Worm (Caenorhabditis elegans) whole organism, L3 larva: Measurements from ENCODE around the gene sqt-1.

Experiments
- R02D3.7 ChIP-seq: fragments of 150-350 bp; optimal IDR thresholded peaks from 2 replicates; lab custom pipeline; 2014; ENCODE audit warnings: missing biosample characterization, missing genetic modification characterization
- aly-2 ChIP-seq: fragments of 150-350 bp; optimal IDR thresholded peaks from 2 replicates; lab custom pipeline; 2014; ENCODE audit warnings: missing biosample characterization, missing genetic modification characterization
- ama-1 ChIP-seq: fragments of 150-350 bp; optimal IDR thresholded peaks from 2 replicates; lab custom pipeline; 2018
- ceh-16 ChIP-seq: sonication (generic microtip); optimal IDR thresholded peaks from 2 replicates; lab custom pipeline; 2017; ENCODE audit warnings: missing biosample characterization, missing genetic modification characterization
- egl-27 ChIP-seq: sonication (generic microtip); optimal IDR thresholded peaks from 4 replicates; lab custom pipeline; 2017; ENCODE audit warnings: missing biosample characterization, missing genetic modification reagents, missing genetic modification characterization
- elt-1 ChIP-seq: fragments of 150-350 bp; optimal IDR thresholded peaks from 2 replicates; lab custom pipeline; 2014; ENCODE audit warnings: missing biosample characterization, missing genetic modification characterization
- elt-2 ChIP-seq: sonication (generic microtip); optimal IDR thresholded peaks from 2 replicates; lab custom pipeline; 2016; ENCODE audit warnings: missing genetic modification reagents, mild to moderate bottlenecking, missing genetic modification characterization, missing compliant biosample characterization
- elt-3 ChIP-seq, 3 experiments: fragments of 150-350 bp in 1 of 3; sonication (generic microtip) in 2 of 3; optimal IDR thresholded peaks; 2 replicates in 2 of 3; 4 replicates in 1 of 3; lab custom pipeline; 2014 to 2017; ENCODE audit warnings: missing biosample characterization in 3 of 3, missing genetic modification characterization in 3 of 3
- eor-1 ChIP-seq, 2 experiments: fragments of 150-350 bp; optimal IDR thresholded peaks; 2 replicates each; lab custom pipeline; 2014 to 2018; ENCODE audit warnings: missing biosample characterization in 2 of 2, missing genetic modification characterization in 2 of 2
- fkh-10 ChIP-seq: sonication (generic microtip); optimal IDR thresholded peaks from 2 replicates; lab custom pipeline; 2017; ENCODE audit warnings: missing biosample characterization, missing genetic modification reagents, missing genetic modification characterization
- hmg-11 ChIP-seq: sonication (generic microtip); optimal IDR thresholded peaks from 2 replicates; lab custom pipeline; 2016; ENCODE audit warnings: missing genetic modification characterization, missing compliant biosample characterization
- jun-1 ChIP-seq: fragments of 150-350 bp; optimal IDR thresholded peaks from 2 replicates; lab custom pipeline; 2014; ENCODE audit warnings: missing biosample characterization, missing genetic modification reagents, missing genetic modification characterization
- lin-15B ChIP-seq: fragments of 150-350 bp; optimal IDR thresholded peaks from 2 replicates; lab custom pipeline; 2014; ENCODE audit warnings: missing biosample characterization, missing genetic modification characterization
- lin-39 ChIP-seq: fragments of 150-350 bp; optimal IDR thresholded peaks from 2 replicates; lab custom pipeline; 2018; ENCODE audit warnings: missing biosample characterization, missing genetic modification reagents, missing genetic modification characterization
- lsy-12 ChIP-seq: sonication (generic microtip); optimal IDR thresholded peaks from 2 replicates; lab custom pipeline; 2016; ENCODE audit warnings: mild to moderate bottlenecking, missing genetic modification characterization, missing compliant biosample characterization
- mdl-1 ChIP-seq: fragments of 150-350 bp; optimal IDR thresholded peaks from 2 replicates; lab custom pipeline; 2014; ENCODE audit warnings: missing biosample characterization, missing genetic modification characterization
- mml-1 ChIP-seq: fragments of 150-350 bp; sonication (generic microtip); optimal IDR thresholded peaks from 3 replicates; lab custom pipeline; 2014; ENCODE audit warnings: missing biosample characterization, missing genetic modification characterization
- nfya-1 ChIP-seq: sonication (generic microtip); optimal IDR thresholded peaks from 2 replicates; lab custom pipeline; 2017; ENCODE audit warnings: missing genetic modification characterization, mild to moderate bottlenecking, missing compliant biosample characterization, antibody characterized with exemption, moderate library complexity; ENCODE audit not compliant: insufficient read depth
- nhr-12 ChIP-seq: fragments of 150-350 bp; optimal IDR thresholded peaks from 2 replicates; lab custom pipeline; 2014; ENCODE audit warnings: missing biosample characterization, missing genetic modification characterization
- nhr-23 ChIP-seq: fragments of 150-350 bp; optimal IDR thresholded peaks from 2 replicates; lab custom pipeline; 2014; ENCODE audit warnings: missing biosample characterization, missing genetic modification reagents, missing genetic modification characterization
- nhr-25 ChIP-seq: sonication (generic microtip); optimal IDR thresholded peaks from 2 replicates; lab custom pipeline; 2017; ENCODE audit warnings: missing biosample characterization, missing genetic modification characterization
- nhr-28 ChIP-seq: fragments of 150-350 bp; optimal IDR thresholded peaks from 2 replicates; lab custom pipeline; 2014; ENCODE audit warnings: missing biosample characterization, missing genetic modification characterization
- nhr-43 ChIP-seq: sonication (generic microtip); optimal IDR thresholded peaks from 2 replicates; lab custom pipeline; 2016; ENCODE audit warnings: mild to moderate bottlenecking, missing genetic modification characterization, missing compliant biosample characterization; ENCODE audit not compliant: poor library complexity, severe bottlenecking
- nhr-67 ChIP-seq: fragments of 150-350 bp; optimal IDR thresholded peaks from 2 replicates; lab custom pipeline; 2014; ENCODE audit warnings: missing biosample characterization, missing genetic modification characterization
- nhr-76 ChIP-seq: fragments of 150-350 bp; sonication (generic microtip); optimal IDR thresholded peaks from 5 replicates; lab custom pipeline; 2014; ENCODE audit warnings: missing biosample characterization, missing genetic modification characterization
- pha-4 ChIP-seq: fragments of 150-350 bp; optimal IDR thresholded peaks from 2 replicates; lab custom pipeline; 2014; ENCODE audit warnings: missing biosample characterization, missing genetic modification reagents, missing genetic modification characterization
- pqm-1 ChIP-seq: fragments of 150-350 bp; optimal IDR thresholded peaks from 2 replicates; lab custom pipeline; 2017; ENCODE audit warnings: missing biosample characterization, missing genetic modification characterization, inconsistent platforms
- skn-1 ChIP-seq: fragments of 150-350 bp; optimal IDR thresholded peaks from 2 replicates; lab custom pipeline; 2014; ENCODE audit warnings: missing biosample characterization, missing genetic modification characterization
- snpc-4 ChIP-seq: fragments of 150-350 bp; optimal IDR thresholded peaks from 2 replicates; lab custom pipeline; 2014; ENCODE audit warnings: missing biosample characterization, missing genetic modification characterization
- tbx-2 ChIP-seq: sonication (generic microtip); optimal IDR thresholded peaks from 2 replicates; lab custom pipeline; 2016; ENCODE audit warnings: mild to moderate bottlenecking, missing genetic modification characterization, missing compliant biosample characterization
- unc-39 ChIP-seq: sonication (generic microtip); optimal IDR thresholded peaks from 4 replicates; lab custom pipeline; 2017; ENCODE audit warnings: missing biosample characterization, missing genetic modification characterization
- unc-62 ChIP-seq: fragments of 150-350 bp; sonication (generic microtip); optimal IDR thresholded peaks from 4 replicates; lab custom pipeline; 2014; ENCODE audit warnings: missing biosample characterization, missing genetic modification reagents, missing genetic modification characterization
- zag-1 ChIP-seq: fragments of 150-350 bp; optimal IDR thresholded peaks from 2 replicates; lab custom pipeline; 2014; ENCODE audit warnings: missing biosample characterization, missing genetic modification characterization
- ztf-11 ChIP-seq: fragments of 150-350 bp; optimal IDR thresholded peaks from 2 replicates; lab custom pipeline; 2014; ENCODE audit warnings: missing biosample characterization, missing genetic modification characterization
- ztf-4 ChIP-seq: fragments of 150-350 bp; optimal IDR thresholded peaks from 2 replicates; lab custom pipeline; 2014; ENCODE audit warnings: missing biosample characterization, missing genetic modification characterization

The sqt-1 gene

ce11 chrII:11376598-11377108, 39.0 kb upstream of the sqt-1 start:
- TF ChIP-seq ama-1 (lab: Kevin White, UChicago) (peak; percentile 91), nhr-23 (tag; lab: Kevin White, UChicago) (peak; percentile 45), nhr-43 (tag; lab: Kevin White, UChicago) (peak; percentile 53), lin-15B (peak; percentile 61), lsy-12 (tag; lab: Kevin White, UChicago) (peak; percentile 74), ceh-16 (tag; lab: Kevin White, UChicago) (no peak), zag-1 (tag; lab: Kevin White, UChicago) (no peak), nhr-25 (tag; lab: Kevin White, UChicago) (peak; percentile 4), skn-1 (tag; lab: Kevin White, UChicago) (no peak), tbx-2 (tag; lab: Kevin White, UChicago) (no peak), mdl-1 (tag; lab: Kevin White, UChicago) (no peak), egl-27 (tag; lab: Kevin White, UChicago) (no peak), elt-2 (tag; lab: Kevin White, UChicago) (peak; percentile 57), jun-1 (tag; lab: Kevin White, UChicago) (no peak), snpc-4 (tag; lab: Kevin White, UChicago) (peak; percentile 93), pqm-1 (tag; lab: Kevin White, UChicago) (peak; percentile 51), nfya-1 (tag; lab: Kevin White, UChicago) (peak; percentile 52)

ce11 chrII:11376026-11376425, 38.4 kb upstream of the sqt-1 start:
- TF ChIP-seq nhr-67 (tag; lab: Kevin White, UChicago): no peak
- no peak for TF ChIP-seq R02D3.7
- TF ChIP-seq mml-1 (tag; lab: Kevin White, UChicago): no peak
- TF ChIP-seq egl-27 (tag; lab: Kevin White, UChicago): no peak
- TF ChIP-seq skn-1 (tag; lab: Kevin White, UChicago): no peak
- no peak for TF ChIP-seq zag-1 (tag; lab: Kevin White, UChicago)
- no peak for TF ChIP-seq unc-62 (GFP tag; lab: Kevin White, UChicago)
- TF ChIP-seq nhr-12 (tag; lab: Kevin White, UChicago): no peak
- no peak for TF ChIP-seq jun-1 (tag; lab: Kevin White, UChicago)
- no peak for TF ChIP-seq lin-39 (tag; lab: Kevin White, UChicago)
- TF ChIP-seq pha-4: no peak
- no peak for TF ChIP-seq nhr-25 (tag; lab: Kevin White, UChicago)
- TF ChIP-seq nhr-28 (tag; lab: Kevin White, UChicago): no peak
- TF ChIP-seq lin-15B: no peak
- TF ChIP-seq elt-2 (tag; lab: Kevin White, UChicago): no peak
- TF ChIP-seq tbx-2 (tag; lab: Kevin White, UChicago): no peak
- no peak for TF ChIP-seq unc-39
- no peak for TF ChIP-seq elt-1 (tag; lab: Kevin White, UChicago)
- TF ChIP-seq elt-3 (tag; optimal IDR thresholded peaks at IDR 0.05; lab: Kevin White, UChicago): no peak

- TF ChIP-seq lsy-12 (tag; lab: Kevin White, UChicago) (no peak), nhr-43 (tag; lab: Kevin White, UChicago) (peak; percentile 84)
Observed at ce11 chrII:11371981-11372380, 34.3 kb upstream of the sqt-1 start, which contains the start of gene C33B4.2. C33B4.2 (minus strand) TSS chrII:11372145.

DNA sequence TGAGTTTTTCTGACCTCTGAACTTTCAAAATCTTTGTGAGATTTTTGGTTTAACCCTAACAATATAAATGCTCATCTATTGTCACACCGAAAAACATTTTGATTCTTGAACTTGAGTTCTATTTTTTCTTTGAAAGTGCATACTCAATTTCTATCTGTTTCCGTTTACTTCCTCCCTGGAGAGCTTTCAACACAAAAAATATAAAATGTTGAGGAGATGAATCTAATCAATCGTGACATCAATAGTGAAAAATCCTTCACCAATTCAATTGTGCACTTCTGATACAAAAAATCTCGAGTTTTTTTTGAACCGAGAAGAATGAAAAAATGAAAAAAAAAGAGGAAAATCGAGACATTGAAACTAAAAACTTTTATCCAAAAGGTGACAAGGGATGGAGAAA, 24.1 kb upstream of the sqt-1 start:
- TF ChIP-seq nhr-76: no peak
- TF ChIP-seq fkh-10 (GFP tag; lab: Kevin White, UChicago): peak; percentile 95

DNA sequence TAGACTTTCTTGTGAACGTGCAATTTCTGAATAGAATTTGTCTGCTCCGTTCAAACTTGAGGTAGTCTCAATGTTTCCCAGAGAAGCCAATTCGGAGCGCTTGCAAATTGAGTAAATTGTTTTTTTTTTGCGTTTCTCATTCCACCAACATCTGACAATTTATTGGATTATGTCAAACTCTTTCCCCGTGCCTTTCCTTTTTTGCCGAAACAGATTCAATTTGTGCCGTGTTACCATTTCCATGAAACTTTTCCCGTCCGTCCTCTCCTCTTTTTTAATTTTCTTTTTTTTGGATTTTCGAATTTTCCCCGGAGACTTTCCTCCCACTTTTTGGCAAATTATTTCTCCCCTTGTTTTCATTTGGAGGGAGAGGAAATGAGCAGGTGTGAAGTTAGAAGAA, 15.8 kb upstream of the sqt-1 start:
- TF ChIP-seq skn-1 (tag; lab: Kevin White, UChicago) (no peak), nhr-28 (tag; lab: Kevin White, UChicago) (no peak), nhr-76 (no peak), unc-39 (no peak), egl-27 (tag; lab: Kevin White, UChicago) (no peak), unc-62 (GFP tag; lab: Kevin White, UChicago) (no peak), ztf-11 (no peak), nhr-25 (tag; lab: Kevin White, UChicago) (no peak), hmg-11 (tag; lab: Kevin White, UChicago) (no peak), eor-1 (tag; optimal IDR thresholded peaks at IDR 0.05; lab: Kevin White, UChicago) (no peak), pqm-1 (tag; lab: Kevin White, UChicago) (no peak), pha-4 (no peak), aly-2 (no peak), ceh-16 (tag; lab: Kevin White, UChicago) (no peak), ztf-4 (no peak), nhr-43 (tag; lab: Kevin White, UChicago) (no peak), tbx-2 (tag; lab: Kevin White, UChicago) (no peak)
